Fruit fly (Drosophila melanogaster) whole organism, pupa: ENCODE results near the gene APP-BP1.

Experiments
- CG10348 ChIP-seq: fragments of 200-800 bp; sonication (Bioruptor generic); IDR thresholded peaks from 2 replicates; pipeline ENCODE4 v1.3.6; 2022; ENCODE audit warnings: missing biosample characterization, missing genetic modification characterization
- CG12605 ChIP-seq: fragments of 200-800 bp; sonication (Bioruptor generic); IDR thresholded peaks from 2 replicates; pipeline ENCODE4 v1.3.6; 2022; ENCODE audit warnings: missing biosample characterization, missing genetic modification characterization
- CG13204 ChIP-seq: fragments of 200-800 bp; sonication (Bioruptor generic); optimal IDR thresholded peaks from 2 replicates; lab custom pipeline; 2018; ENCODE audit warnings: missing biosample characterization, mild to moderate bottlenecking, missing genetic modification characterization, moderate library complexity
- Ets98B ChIP-seq: fragments of 200-800 bp; sonication (Bioruptor generic); IDR thresholded peaks from 2 replicates; pipeline ENCODE4 v1.3.6; 2022; ENCODE audit warnings: missing biosample characterization, missing genetic modification characterization
- Pif1A ChIP-seq: fragments of 200-800 bp; sonication (Bioruptor generic); optimal IDR thresholded peaks from 3 replicates; lab custom pipeline; 2016; ENCODE audit warnings: missing biosample characterization, missing genetic modification characterization
- Pif1B ChIP-seq: fragments of 200-800 bp; sonication (Bioruptor generic); optimal IDR thresholded peaks from 3 replicates; lab custom pipeline; 2016; ENCODE audit warnings: missing biosample characterization, missing genetic modification characterization
- Snoo ChIP-seq: fragments of 200-800 bp; sonication (Bioruptor generic); optimal IDR thresholded peaks from 3 replicates; lab custom pipeline; 2017; ENCODE audit warnings: missing biosample characterization, mild to moderate bottlenecking, missing genetic modification characterization, inconsistent platforms
- gl ChIP-seq: fragments of 200-800 bp; sonication (Bioruptor generic); optimal IDR thresholded peaks from 2 replicates; lab custom pipeline; 2018; ENCODE audit warnings: missing biosample characterization, mild to moderate bottlenecking, missing genetic modification characterization

- TF ChIP-seq Ets98B (GFP tag; lab: Robert Waterston, UW) (peak; percentile 77), CG13204 (GFP tag; lab: Kevin White, UChicago) (no peak), Pif1B (GFP tag; lab: Kevin White, UChicago) (peak; percentile 71), CG10348 (GFP tag; lab: Robert Waterston, UW) (no peak), Snoo (tag; lab: Kevin White, UChicago) (peak; percentile 76), gl (no peak), Pif1A (GFP tag; lab: Kevin White, UChicago) (peak; percentile 78), CG12605 (GFP tag; lab: Robert Waterston, UW) (no peak)
Observed at dm6 chr3L:11064689-11065088, 33.5 kb upstream of the APP-BP1 start, which contains the start of the genes CG32075, CG45101 and SuUR.
